Fruit fly (Drosophila melanogaster) whole organism, embryonic: ENCODE data around the gene CG33947.

ENCODE experiments used
- Aef1 ChIP-seq: fragments of 200-800 bp; sonication (Bioruptor generic); IDR thresholded peaks from 3 replicates; pipeline ENCODE4 v1.3.6; 2022; ENCODE audit warnings: missing biosample characterization, missing genetic modification characterization
- Asciz ChIP-seq: fragments of 200-800 bp; sonication (Bioruptor generic); optimal IDR thresholded peaks from 2 replicates; lab custom pipeline; 2017; ENCODE audit warnings: missing biosample characterization, mild to moderate bottlenecking, missing genetic modification characterization, missing genetic modification reagents
- Awh ChIP-seq: fragments of 200-800 bp; sonication (Bioruptor generic); IDR thresholded peaks from 2 replicates; pipeline ENCODE4, ENCODE4 v1.3.6; 2022; ENCODE audit warnings: missing biosample characterization, missing genetic modification characterization
- BEAF-32 ChIP-seq: fragments of 200-800 bp; sonication (Bioruptor generic); optimal IDR thresholded peaks from 3 replicates; lab custom pipeline; 2017; ENCODE audit warnings: missing biosample characterization, missing genetic modification characterization, mild to moderate bottlenecking, moderate library complexity, missing genetic modification reagents
- Bdp1 ChIP-seq: fragments of 200-800 bp; sonication (Bioruptor generic); optimal IDR thresholded peaks from 3 replicates; lab custom pipeline; 2016; ENCODE audit warnings: missing biosample characterization, missing genetic modification characterization
- CG10274 ChIP-seq: fragments of 200-800 bp; sonication (Bioruptor generic); optimal IDR thresholded peaks from 3 replicates; lab custom pipeline; 2017; ENCODE audit warnings: missing biosample characterization, mild to moderate bottlenecking, missing genetic modification characterization
- CG10321 ChIP-seq: fragments of 200-800 bp; sonication (Bioruptor generic); IDR thresholded peaks from 2 replicates; pipeline ENCODE4 v1.3.6; 2022; ENCODE audit warnings: missing biosample characterization, missing genetic modification characterization
- CG10543 ChIP-seq: fragments of 200-800 bp; sonication (Bioruptor generic); optimal IDR thresholded peaks from 3 replicates; lab custom pipeline; 2017; ENCODE audit warnings: missing biosample characterization, mild to moderate bottlenecking, missing genetic modification characterization, moderate library complexity
- CG10654 ChIP-seq: fragments of 200-800 bp; sonication (Bioruptor generic); optimal IDR thresholded peaks from 2 replicates; lab custom pipeline; 2016; ENCODE audit warnings: missing biosample characterization, missing genetic modification characterization
- CG11093 ChIP-seq: fragments of 200-800 bp; sonication (Bioruptor generic); IDR thresholded peaks from 3 replicates; pipeline ENCODE4 v1.3.6; 2022; ENCODE audit warnings: missing biosample characterization, missing genetic modification characterization
- CG11723 ChIP-seq: fragments of 200-800 bp; sonication (Bioruptor generic); optimal IDR thresholded peaks from 2 replicates; lab custom pipeline; 2017; ENCODE audit warnings: missing biosample characterization, mild to moderate bottlenecking, missing genetic modification characterization
- CG12155 ChIP-seq: fragments of 200-800 bp; sonication (Bioruptor generic); optimal IDR thresholded peaks from 3 replicates; lab custom pipeline; 2016; ENCODE audit warnings: missing biosample characterization, missing genetic modification characterization
- CG1602 ChIP-seq: fragments of 200-800 bp; sonication (Bioruptor generic); optimal IDR thresholded peaks from 3 replicates; lab custom pipeline; 2016; ENCODE audit warnings: missing biosample characterization, missing genetic modification characterization
- CG16815 ChIP-seq: fragments of 200-800 bp; sonication (Bioruptor generic); optimal IDR thresholded peaks from 3 replicates; lab custom pipeline; 2017; ENCODE audit warnings: missing biosample characterization, mild to moderate bottlenecking, missing genetic modification characterization
- CG2889 ChIP-seq: fragments of 200-800 bp; sonication (Bioruptor generic); IDR thresholded peaks from 3 replicates; pipeline ENCODE4 v1.3.6; 2022; ENCODE audit warnings: missing biosample characterization, missing genetic modification characterization
- CG4328 ChIP-seq: fragments of 200-800 bp; sonication (Bioruptor generic); optimal IDR thresholded peaks from 3 replicates; lab custom pipeline; 2017; ENCODE audit warnings: missing biosample characterization, missing genetic modification reagents, missing genetic modification characterization
- CG4854 ChIP-seq: fragments of 200-800 bp; sonication (Bioruptor generic); optimal IDR thresholded peaks from 2 replicates; lab custom pipeline; 2016; ENCODE audit warnings: missing biosample characterization, missing genetic modification characterization, inconsistent platforms
- CG6175 ChIP-seq: fragments of 200-800 bp; sonication (Bioruptor generic); IDR thresholded peaks from 3 replicates; pipeline ENCODE4 v1.3.6; 2022; ENCODE audit warnings: missing biosample characterization, missing genetic modification characterization
- CG6791 ChIP-seq: fragments of 200-800 bp; sonication (Bioruptor generic); IDR thresholded peaks from 3 replicates; pipeline ENCODE4 v1.3.6; 2022; ENCODE audit warnings: missing biosample characterization, missing genetic modification characterization; ENCODE audit not compliant: partially characterized antibody
- CG6813 ChIP-seq: fragments of 200-800 bp; sonication (Bioruptor generic); optimal IDR thresholded peaks from 2 replicates; lab custom pipeline; 2017; ENCODE audit warnings: missing biosample characterization, missing genetic modification characterization, mild to moderate bottlenecking, moderate library complexity, missing genetic modification reagents
- CG7271 ChIP-seq: fragments of 200-800 bp; sonication (Bioruptor generic); optimal IDR thresholded peaks from 2 replicates; lab custom pipeline; 2018; ENCODE audit warnings: missing biosample characterization, mild to moderate bottlenecking, missing genetic modification characterization, moderate library complexity
- CG7556 ChIP-seq: fragments of 200-800 bp; sonication (Bioruptor generic); optimal IDR thresholded peaks from 2 replicates; lab custom pipeline; 2017; ENCODE audit warnings: missing biosample characterization, mild to moderate bottlenecking, missing genetic modification characterization
- CG7987 ChIP-seq: fragments of 200-800 bp; sonication (Bioruptor generic); optimal IDR thresholded peaks from 2 replicates; lab custom pipeline; 2018; ENCODE audit warnings: missing biosample characterization, mild to moderate bottlenecking, missing genetic modification characterization, moderate library complexity
- CG9817 ChIP-seq: fragments of 200-800 bp; sonication (Bioruptor generic); optimal IDR thresholded peaks from 2 replicates; lab custom pipeline; 2018; ENCODE audit warnings: missing biosample characterization, mild to moderate bottlenecking, missing genetic modification characterization, moderate library complexity
- CrebB ChIP-seq: fragments of 200-800 bp; sonication (Bioruptor generic); optimal IDR thresholded peaks from 3 replicates; lab custom pipeline; 2018; ENCODE audit warnings: missing biosample characterization, mild to moderate bottlenecking, missing genetic modification characterization
- Dfd ChIP-seq, 2 experiments: fragments of >200 bp; optimal IDR thresholded peaks; 2 replicates each; lab custom pipeline; 2017; ENCODE audit warnings: missing biosample characterization in 2 of 2, missing genetic modification characterization in 2 of 2
- Dip3 ChIP-seq: fragments of 200-800 bp; sonication (Bioruptor generic); optimal IDR thresholded peaks from 3 replicates; lab custom pipeline; 2016; ENCODE audit warnings: missing biosample characterization, missing genetic modification characterization
- HLHmδ ChIP-seq: fragments of 200-800 bp; sonication (Bioruptor generic); optimal IDR thresholded peaks from 2 replicates; lab custom pipeline; 2018; ENCODE audit warnings: missing biosample characterization, mild to moderate bottlenecking, missing genetic modification characterization, moderate library complexity
- HmgD ChIP-seq: fragments of 200-800 bp; sonication (Bioruptor generic); optimal IDR thresholded peaks from 3 replicates; lab custom pipeline; 2016; ENCODE audit warnings: missing biosample characterization, missing genetic modification characterization
- MTF-1 ChIP-seq: fragments of 200-800 bp; sonication (Bioruptor generic); optimal IDR thresholded peaks from 2 replicates; lab custom pipeline; 2018; ENCODE audit warnings: missing biosample characterization, mild to moderate bottlenecking, missing genetic modification characterization, borderline replicate concordance
- NC2α ChIP-seq: fragments of 200-800 bp; sonication (Bioruptor generic); optimal IDR thresholded peaks from 2 replicates; lab custom pipeline; 2016; ENCODE audit warnings: missing biosample characterization, missing genetic modification characterization
- NK7.1 ChIP-seq: fragments of 200-800 bp; sonication (Bioruptor generic); optimal IDR thresholded peaks from 3 replicates; lab custom pipeline; 2016; ENCODE audit warnings: missing biosample characterization, missing genetic modification characterization
- Nf-YA ChIP-seq: fragments of 200-800 bp; sonication (Bioruptor generic); IDR thresholded peaks from 2 replicates; pipeline ENCODE4 v1.3.6; 2022; ENCODE audit warnings: missing biosample characterization, missing genetic modification characterization
- Oli ChIP-seq: fragments of 200-800 bp; sonication (Bioruptor generic); optimal IDR thresholded peaks from 2 replicates; lab custom pipeline; 2018; ENCODE audit warnings: missing biosample characterization, mild to moderate bottlenecking, missing genetic modification characterization, moderate library complexity
- Sox102F ChIP-seq: fragments of 200-800 bp; sonication (Bioruptor generic); optimal IDR thresholded peaks from 2 replicates; lab custom pipeline; 2018; ENCODE audit warnings: missing biosample characterization, mild to moderate bottlenecking, missing genetic modification characterization, moderate library complexity
- Sry-β ChIP-seq: fragments of 200-800 bp; sonication (Bioruptor generic); optimal IDR thresholded peaks from 2 replicates; lab custom pipeline; 2018; ENCODE audit warnings: missing biosample characterization, mild to moderate bottlenecking, missing genetic modification characterization, moderate library complexity
- Tbp ChIP-seq: fragments of >200 bp; optimal IDR thresholded peaks from 2 replicates; lab custom pipeline; 2018; ENCODE audit warnings: missing biosample characterization, missing genetic modification characterization
- ase ChIP-seq: fragments of 200-800 bp; sonication (Bioruptor generic); IDR thresholded peaks from 3 replicates; pipeline ENCODE4 v1.3.6; 2022; ENCODE audit warnings: missing biosample characterization, missing genetic modification characterization
- btn ChIP-seq: fragments of 200-800 bp; sonication (Bioruptor generic); optimal IDR thresholded peaks from 2 replicates; lab custom pipeline; 2016; ENCODE audit warnings: missing biosample characterization, missing genetic modification characterization
- corto ChIP-seq: fragments of 200-800 bp; sonication (Bioruptor generic); optimal IDR thresholded peaks from 2 replicates; lab custom pipeline; 2016; ENCODE audit warnings: missing biosample characterization, mild to moderate bottlenecking, missing genetic modification characterization, moderate library complexity
- disco-r ChIP-seq: fragments of 200-800 bp; sonication (Bioruptor generic); optimal IDR thresholded peaks from 2 replicates; lab custom pipeline; 2016; ENCODE audit warnings: missing biosample characterization, missing genetic modification characterization
- dmrt99B ChIP-seq: fragments of 200-800 bp; sonication (Bioruptor generic); optimal IDR thresholded peaks from 2 replicates; lab custom pipeline; 2018; ENCODE audit warnings: missing biosample characterization, mild to moderate bottlenecking, missing genetic modification characterization, moderate library complexity
- gcm2 ChIP-seq: fragments of 200-800 bp; sonication (Bioruptor generic); optimal IDR thresholded peaks from 2 replicates; lab custom pipeline; 2016; ENCODE audit warnings: missing biosample characterization, missing genetic modification characterization
- gem ChIP-seq: fragments of 200-800 bp; sonication (Bioruptor generic); optimal IDR thresholded peaks from 2 replicates; lab custom pipeline; 2019; ENCODE audit warnings: missing biosample characterization, mild to moderate bottlenecking, missing genetic modification characterization, moderate library complexity
- gsb ChIP-seq: fragments of 200-800 bp; sonication (Bioruptor generic); IDR thresholded peaks from 2 replicates; pipeline ENCODE4 v1.3.6; 2022; ENCODE audit warnings: missing biosample characterization, missing genetic modification characterization
- lilli ChIP-seq: fragments of 200-800 bp; sonication (Bioruptor generic); optimal IDR thresholded peaks from 3 replicates; lab custom pipeline; 2016; ENCODE audit warnings: missing biosample characterization, missing genetic modification characterization
- nmo ChIP-seq: fragments of 200-800 bp; sonication (Bioruptor generic); optimal IDR thresholded peaks from 2 replicates; lab custom pipeline; 2018; ENCODE audit warnings: missing biosample characterization, mild to moderate bottlenecking, missing genetic modification characterization, moderate library complexity
- p53 ChIP-seq: fragments of 200-800 bp; sonication (Bioruptor generic); optimal IDR thresholded peaks from 2 replicates; lab custom pipeline; 2016; ENCODE audit warnings: missing biosample characterization, missing genetic modification characterization
- pfk ChIP-seq: fragments of 200-800 bp; sonication (Bioruptor generic); optimal IDR thresholded peaks from 2 replicates; lab custom pipeline; 2018; ENCODE audit warnings: missing biosample characterization, mild to moderate bottlenecking, missing genetic modification characterization, moderate library complexity
- sens-2 ChIP-seq: fragments of 200-800 bp; sonication (Bioruptor generic); IDR thresholded peaks from 2 replicates; pipeline ENCODE4 v1.3.6; 2022; ENCODE audit warnings: missing biosample characterization, missing genetic modification characterization

Gene CG33947

DNA sequence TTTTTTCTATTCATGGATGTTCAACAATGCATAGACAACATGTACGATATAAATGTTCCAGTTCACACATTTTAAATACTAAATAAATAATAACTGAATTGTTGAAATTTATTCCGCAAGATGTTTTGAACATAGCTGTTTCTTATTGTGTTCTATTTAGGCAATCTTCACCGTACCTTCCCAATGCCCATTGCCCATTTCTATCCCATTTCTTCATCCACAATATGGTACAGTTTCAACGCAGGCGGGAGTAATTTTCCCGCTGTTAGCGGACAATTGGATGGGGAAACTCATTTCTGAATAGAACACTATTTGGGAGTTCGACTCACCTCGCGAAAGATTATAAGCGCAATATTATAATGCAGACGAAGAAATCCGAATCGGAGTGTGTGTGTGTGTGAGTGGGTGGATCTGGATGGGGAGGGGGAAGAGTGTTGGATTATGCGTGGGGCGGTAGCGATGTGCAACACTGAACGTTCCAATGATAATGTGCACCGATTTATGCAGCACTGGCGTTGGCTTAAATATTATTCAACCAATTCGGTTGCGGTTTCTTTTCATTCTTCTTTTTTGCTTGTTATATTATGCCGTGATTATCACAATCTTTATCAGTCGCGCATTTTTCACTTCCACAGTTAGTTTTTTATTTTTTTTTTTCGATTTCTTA lies 4.2 kb upstream of the CG33947 start (continued):
- TF ChIP-seq CG11093 (no peak), Sry-β (GFP tag; lab: Kevin White, UChicago) (no peak), Asciz (peak; percentile 14), Nf-YA (GFP tag; lab: Robert Waterston, UW) (no peak), CG4328 (GFP tag; lab: Kevin White, UChicago) (peak; percentile 35), CG7271 (tag; lab: Kevin White, UChicago) (no peak), BEAF-32 (GFP tag; lab: Kevin White, UChicago) (peak; percentile 1), Tbp (GFP tag; lab: Kevin White, UChicago) (no peak), CG4854 (GFP tag; lab: Kevin White, UChicago) (peak; percentile 14), Oli (tag; lab: Kevin White, UChicago) (peak; percentile 6), CG6791 (GFP tag; lab: Robert Waterston, UW) (peak; percentile 37; the same call in 1 of the 3 replicates), corto (GFP tag; lab: Kevin White, UChicago) (peak; percentile 47), Bdp1 (GFP tag; lab: Kevin White, UChicago) (peak; percentile 50), ase (GFP tag; lab: Robert Waterston, UW) (no peak), CG10321 (no peak), Sox102F (GFP tag; lab: Kevin White, UChicago) (no peak), CG16815 (GFP tag; lab: Kevin White, UChicago) (peak; percentile 37), gsb (GFP tag; lab: Robert Waterston, UW) (no peak), MTF-1 (GFP tag; lab: Kevin White, UChicago) (peak; percentile 28), CG11723 (GFP tag; lab: Kevin White, UChicago) (peak; percentile 2), btn (peak; percentile 45), Aef1 (GFP tag; lab: Robert Waterston, UW) (no peak; the same call in 2 of the 3 replicates), CG12155 (GFP tag; lab: Kevin White, UChicago) (peak; percentile 57), CG6175 (GFP tag; lab: Robert Waterston, UW) (no peak), CG7556 (peak; percentile 5), dmrt99B (tag; lab: Kevin White, UChicago) (no peak), CG6813 (GFP tag; lab: Kevin White, UChicago) (peak; percentile 27), lilli (GFP tag; lab: Kevin White, UChicago) (peak; percentile 30), CG9817 (tag; lab: Kevin White, UChicago) (peak; percentile 10), Awh (GFP tag; lab: Robert Waterston, UW) (no peak), CG2889 (GFP tag; lab: Robert Waterston, UW) (no peak), CG1602 (GFP tag; lab: Kevin White, UChicago) (peak; percentile 9), CG10654 (GFP tag; lab: Kevin White, UChicago) (peak; percentile 37), CG10274 (GFP tag; lab: Kevin White, UChicago) (no peak), CG10543 (GFP tag; lab: Kevin White, UChicago) (no peak), sens-2 (no peak), CrebB (tag; lab: Kevin White, UChicago) (no peak), disco-r (GFP tag; lab: Kevin White, UChicago) (peak; percentile 18), gem (tag; lab: Kevin White, UChicago) (peak; percentile 10), NK7.1 (GFP tag; lab: Kevin White, UChicago) (no peak), HmgD (GFP tag; lab: Kevin White, UChicago) (no peak), Dfd (GFP tag; optimal IDR thresholded peaks at IDR 0.05; lab: Kevin White, UChicago) (no peak), CG7987 (GFP tag; lab: Kevin White, UChicago) (no peak), nmo (peak; percentile 27), Dip3 (GFP tag; lab: Kevin White, UChicago) (peak; percentile 48), NC2α (GFP tag; lab: Kevin White, UChicago) (no peak), gcm2 (GFP tag; lab: Kevin White, UChicago) (no peak), pfk (GFP tag; lab: Kevin White, UChicago) (no peak), HLHmδ (GFP tag; lab: Kevin White, UChicago) (peak; percentile 33), p53 (peak; percentile 29)
